Fruit fly (Drosophila melanogaster): ENCODE measurements around the gene stx.

Gene stx

dm6 chrX:10723488-10724254 is 21.1 kb downstream of the stx start (continued):
- TF ChIP-seq Eip78C (GFP tag): no peak
- peak; percentile 52 for TF ChIP-seq esn (GFP tag; optimal IDR thresholded peaks at IDR 0.05)
- TF ChIP-seq Smox (GFP tag; optimal IDR thresholded peaks at IDR 0.05): peak; percentile 7
- TF ChIP-seq CG11762 (GFP tag; optimal IDR thresholded peaks at IDR 0.05; ENCODE audit: insufficient read depth): no peak
- no peak for TF ChIP-seq dac (GFP tag; optimal IDR thresholded peaks at IDR 0.05)
- TF ChIP-seq CG16779 (tag; optimal IDR thresholded peaks at IDR 0.05): no peak
- TF ChIP-seq CG32006 (GFP tag; optimal IDR thresholded peaks at IDR 0.05): no peak
- no peak for TF ChIP-seq CG3919 (GFP tag; optimal IDR thresholded peaks at IDR 0.05)
- TF ChIP-seq CG15336 (GFP tag; IDR thresholded peaks at IDR 0.05): no peak
- no peak for TF ChIP-seq Eip75B (GFP tag; optimal IDR thresholded peaks at IDR 0.05)
- peak; percentile 23 for TF ChIP-seq Met (GFP tag; optimal IDR thresholded peaks at IDR 0.05)
- TF ChIP-seq spab (GFP tag; optimal IDR thresholded peaks at IDR 0.05): no peak
- TF ChIP-seq CG8319 (GFP tag; optimal IDR thresholded peaks at IDR 0.05): no peak
- TF ChIP-seq CG34406 (GFP tag; optimal IDR thresholded peaks at IDR 0.05): no peak
- TF ChIP-seq topi (GFP tag; optimal IDR thresholded peaks at IDR 0.05): peak; percentile 44
- TF ChIP-seq CG8632 (GFP tag; optimal IDR thresholded peaks at IDR 0.05): no peak
- TF ChIP-seq CG7368 (GFP tag; optimal IDR thresholded peaks at IDR 0.05): no peak

DNA sequence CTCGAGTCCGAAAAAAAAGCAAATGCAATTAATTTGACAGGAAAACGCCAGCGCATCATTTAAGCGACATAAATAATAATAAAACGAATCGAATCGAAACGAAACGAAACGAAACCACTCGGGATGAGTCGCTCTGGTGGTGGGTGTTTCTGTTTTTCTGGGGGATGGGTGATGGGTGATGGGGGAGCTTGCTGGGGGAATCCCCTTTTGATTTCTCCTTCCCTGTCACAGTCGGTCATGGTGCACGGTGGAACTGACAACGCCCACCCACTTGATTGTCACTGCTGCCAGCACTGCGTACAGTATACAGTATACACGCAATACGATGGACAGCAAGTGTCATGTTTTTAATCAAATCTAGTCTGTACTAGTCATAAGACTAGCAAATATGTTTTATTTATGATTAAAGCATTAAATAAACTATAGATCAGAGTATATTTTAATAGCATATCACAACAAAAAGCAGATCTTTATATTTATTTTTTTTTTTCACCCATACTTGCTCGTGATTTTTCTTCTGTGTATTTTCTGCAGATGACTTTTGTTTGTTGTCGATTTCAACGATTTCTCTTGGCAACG is 22.8 kb downstream of the stx start:
- TF ChIP-seq Sox14 (GFP tag; optimal IDR thresholded peaks at IDR 0.05) (peak; percentile 20), CG8319 (GFP tag; optimal IDR thresholded peaks at IDR 0.05) (peak; percentile 8), CG6792 (GFP tag; optimal IDR thresholded peaks at IDR 0.05) (peak; percentile 43), acj6 (GFP tag; optimal IDR thresholded peaks at IDR 0.05) (peak; percentile 38), CG16779 (tag; optimal IDR thresholded peaks at IDR 0.05) (no peak), pdm3 (GFP tag; optimal IDR thresholded peaks at IDR 0.05) (peak; percentile 53), CG3919 (GFP tag; optimal IDR thresholded peaks at IDR 0.05) (peak; percentile 11), CG6854 (GFP tag; optimal IDR thresholded peaks at IDR 0.05) (no peak), dsx (GFP tag; optimal IDR thresholded peaks at IDR 0.05; ENCODE audit: poor library complexity, severe bottlenecking) (no peak), Hr38 (GFP tag; optimal IDR thresholded peaks at IDR 0.05) (no peak), achi (GFP tag; optimal IDR thresholded peaks at IDR 0.05) (no peak), Hr39 (GFP tag; optimal IDR thresholded peaks at IDR 0.05) (peak; percentile 35), Sox15 (GFP tag; optimal IDR thresholded peaks at IDR 0.05) (no peak), OdsH (GFP tag; optimal IDR thresholded peaks at IDR 0.05) (peak; percentile 36), Ets96B (tag; optimal IDR thresholded peaks at IDR 0.05) (no peak), CG11294 (GFP tag; IDR thresholded peaks at IDR 0.05) (no peak), fd59A (GFP tag; optimal IDR thresholded peaks at IDR 0.05) (no peak), Eip93F (GFP tag; optimal IDR thresholded peaks at IDR 0.05) (no peak), CG10631 (GFP tag; optimal IDR thresholded peaks at IDR 0.05) (peak; percentile 48), CG34406 (GFP tag; optimal IDR thresholded peaks at IDR 0.05) (peak; percentile 55), esn (GFP tag; optimal IDR thresholded peaks at IDR 0.05) (peak; percentile 41), topi (GFP tag; optimal IDR thresholded peaks at IDR 0.05) (peak; percentile 31), Eip78C (GFP tag) (peak; percentile 78), Hr4 (GFP tag; optimal IDR thresholded peaks at IDR 0.05) (peak; percentile 16), eg (GFP tag; IDR thresholded peaks at IDR 0.05) (0 out of 3 replicates have a peak, but pooled peaks have one; percentile 15), Eip75B (GFP tag; optimal IDR thresholded peaks at IDR 0.05) (peak; percentile 20), ss (GFP tag; optimal IDR thresholded peaks at IDR 0.05) (peak in 1 of 2 experiments; percentile 4), CG11902 (GFP tag; optimal IDR thresholded peaks at IDR 0.05) (no peak), CG31627 (GFP tag; optimal IDR thresholded peaks at IDR 0.05) (peak; percentile 16), CG6276 (GFP tag; optimal IDR thresholded peaks at IDR 0.05) (no peak), Sox102F (GFP tag; optimal IDR thresholded peaks at IDR 0.05) (peak; percentile 9), CG32006 (GFP tag; optimal IDR thresholded peaks at IDR 0.05) (no peak), cyc (GFP tag; optimal IDR thresholded peaks at IDR 0.05) (peak; percentile 40), CG8119 (GFP tag; IDR thresholded peaks at IDR 0.05) (no peak), CG3032 (tag; optimal IDR thresholded peaks at IDR 0.05) (no peak), CG10669 (GFP tag; optimal IDR thresholded peaks at IDR 0.05) (no peak), vri (GFP tag; optimal IDR thresholded peaks at IDR 0.05) (no peak), CG8632 (GFP tag; optimal IDR thresholded peaks at IDR 0.05) (peak; percentile 35), svp (GFP tag) (peak; percentile 86), Blimp-1 (GFP tag; optimal IDR thresholded peaks at IDR 0.05) (no peak), Met (GFP tag; optimal IDR thresholded peaks at IDR 0.05) (peak; percentile 58)
